Worm (Caenorhabditis elegans) whole organism, L1 larva: ENCODE measurements around the gene B0198.2.

ENCODE experiments used
- C04F5.9 ChIP-seq: sonication (generic microtip); optimal IDR thresholded peaks from 2 replicates; lab custom pipeline; 2016; ENCODE audit warnings: missing genetic modification characterization, missing compliant biosample characterization
- F16B12.6 ChIP-seq: fragments of 150-350 bp; optimal IDR thresholded peaks from 2 replicates; lab custom pipeline; 2014; ENCODE audit warnings: missing biosample characterization, missing genetic modification characterization
- aha-1 ChIP-seq: fragments of 150-350 bp; optimal IDR thresholded peaks from 2 replicates; lab custom pipeline; 2014; ENCODE audit warnings: missing biosample characterization, missing genetic modification characterization
- alr-1 ChIP-seq: fragments of 200-800 bp; sonication (Bioruptor generic); optimal IDR thresholded peaks from 2 replicates; lab custom pipeline; 2018; ENCODE audit warnings: borderline replicate concordance, mild to moderate bottlenecking, missing genetic modification characterization, missing compliant biosample characterization
- ama-1 ChIP-seq: fragments of 150-350 bp; optimal IDR thresholded peaks from 2 replicates; lab custom pipeline; 2014
- blmp-1 ChIP-seq: fragments of 150-350 bp; optimal IDR thresholded peaks from 2 replicates; lab custom pipeline; 2014; ENCODE audit warnings: missing biosample characterization, missing genetic modification characterization
- ceh-63 ChIP-seq: fragments of 200-800 bp; sonication (Bioruptor generic); optimal IDR thresholded peaks from 2 replicates; lab custom pipeline; 2018; ENCODE audit warnings: mild to moderate bottlenecking, missing genetic modification characterization, missing compliant biosample characterization
- ceh-8 ChIP-seq: fragments of 200-800 bp; sonication (Bioruptor generic); optimal IDR thresholded peaks from 2 replicates; lab custom pipeline; 2018; ENCODE audit warnings: mild to moderate bottlenecking, missing genetic modification characterization, moderate library complexity, missing compliant biosample characterization
- ceh-82 ChIP-seq, 3 experiments: fragments of 150-350 bp in 1 of 3; sonication (generic microtip) in 2 of 3; optimal IDR thresholded peaks; 2 replicates each; lab custom pipeline; 2014 to 2017; ENCODE audit warnings: missing biosample characterization in 3 of 3, missing genetic modification characterization in 3 of 3
- ces-1 ChIP-seq: fragments of 150-350 bp; optimal IDR thresholded peaks from 2 replicates; lab custom pipeline; 2014; ENCODE audit warnings: missing biosample characterization, missing genetic modification reagents, missing genetic modification characterization
- dsc-1 ChIP-seq: sonication (generic microtip); optimal IDR thresholded peaks from 2 replicates; lab custom pipeline; 2016; ENCODE audit warnings: mild to moderate bottlenecking, missing genetic modification characterization, missing compliant biosample characterization
- efl-1 ChIP-seq, 4 experiments: fragments of 150-350 bp; optimal IDR thresholded peaks in 3 of 4; peaks in 1 of 4; 1 replicate in 1 of 4; 2 replicates in 3 of 4; lab custom pipeline; 2014; ENCODE audit warnings: missing biosample characterization in 2 of 4, missing genetic modification characterization in 2 of 4, missing genetic modification reagents in 2 of 4
- egl-13 ChIP-seq: sonication (generic microtip); optimal IDR thresholded peaks from 2 replicates; lab custom pipeline; 2016; ENCODE audit warnings: missing genotype, missing genetic modification reagents, missing genetic modification characterization, missing compliant biosample characterization
- fkh-10 ChIP-seq: sonication (generic microtip); optimal IDR thresholded peaks from 2 replicates; lab custom pipeline; 2017; ENCODE audit warnings: missing biosample characterization, missing genetic modification reagents, missing genetic modification characterization
- fkh-4 ChIP-seq: sonication (generic microtip); optimal IDR thresholded peaks from 2 replicates; lab custom pipeline; 2016; ENCODE audit warnings: missing compliant biosample characterization, missing genetic modification characterization, borderline replicate concordance
- fkh-8 ChIP-seq: sonication (generic microtip); optimal IDR thresholded peaks from 2 replicates; lab custom pipeline; 2016; ENCODE audit warnings: mild to moderate bottlenecking, missing genetic modification characterization, missing compliant biosample characterization
- fos-1 ChIP-seq: fragments of 150-350 bp; optimal IDR thresholded peaks from 2 replicates; lab custom pipeline; 2014; ENCODE audit warnings: missing biosample characterization, missing genetic modification characterization
- hlh-4 ChIP-seq: sonication (generic microtip); optimal IDR thresholded peaks from 2 replicates; lab custom pipeline; 2016; ENCODE audit warnings: mild to moderate bottlenecking, missing genetic modification characterization, missing compliant biosample characterization
- hpl-2 ChIP-seq: fragments of 150-350 bp; optimal IDR thresholded peaks from 2 replicates; lab custom pipeline; 2014; ENCODE audit warnings: missing biosample characterization, missing genetic modification reagents, missing genetic modification characterization
- irx-1 ChIP-seq: sonication (generic microtip); optimal IDR thresholded peaks from 2 replicates; lab custom pipeline; 2016; ENCODE audit warnings: missing genetic modification characterization, missing compliant biosample characterization
- isw-1 ChIP-seq: fragments of 200-800 bp; sonication (Bioruptor generic); IDR thresholded peaks from 2 replicates; pipeline ENCODE4 v1.3.6; 2022; ENCODE audit warnings: missing genetic modification characterization, missing compliant biosample characterization
- jun-1 ChIP-seq: fragments of 150-350 bp; optimal IDR thresholded peaks from 2 replicates; lab custom pipeline; 2014; ENCODE audit warnings: missing biosample characterization, missing genetic modification reagents, missing genetic modification characterization
- lin-14 ChIP-seq: fragments of 200-800 bp; sonication (Bioruptor generic); optimal IDR thresholded peaks from 2 replicates; lab custom pipeline; 2018; ENCODE audit warnings: mild to moderate bottlenecking, missing genetic modification characterization, moderate library complexity, missing compliant biosample characterization
- lin-15B ChIP-seq: fragments of 150-350 bp; sonication (generic microtip); optimal IDR thresholded peaks from 3 replicates; lab custom pipeline; 2014; ENCODE audit warnings: missing biosample characterization, missing genetic modification characterization
- lir-3 ChIP-seq: sonication (generic microtip); optimal IDR thresholded peaks from 2 replicates; lab custom pipeline; 2016; ENCODE audit warnings: mild to moderate bottlenecking, missing genetic modification characterization, moderate library complexity, missing compliant biosample characterization; ENCODE audit not compliant: poor library complexity
- lsy-2 ChIP-seq, 2 experiments: fragments of 150-350 bp; optimal IDR thresholded peaks; 2 replicates each; lab custom pipeline; 2014; ENCODE audit warnings: missing biosample characterization in 2 of 2, missing genetic modification characterization in 2 of 2
- nhr-11 ChIP-seq: fragments of 150-350 bp; optimal IDR thresholded peaks from 2 replicates; lab custom pipeline; 2014; ENCODE audit warnings: missing biosample characterization, missing genetic modification characterization
- nhr-237 ChIP-seq: fragments of 150-350 bp; optimal IDR thresholded peaks from 2 replicates; lab custom pipeline; 2014; ENCODE audit warnings: missing biosample characterization, missing genetic modification characterization
- nhr-47 ChIP-seq: sonication (generic microtip); optimal IDR thresholded peaks from 2 replicates; lab custom pipeline; 2016; ENCODE audit warnings: mild to moderate bottlenecking, missing genetic modification characterization, moderate library complexity, missing compliant biosample characterization
- nhr-71 ChIP-seq: sonication (generic microtip); optimal IDR thresholded peaks from 2 replicates; lab custom pipeline; 2016; ENCODE audit warnings: mild to moderate bottlenecking, missing genetic modification characterization, moderate library complexity, missing compliant biosample characterization
- nhr-76 ChIP-seq: sonication (generic microtip); optimal IDR thresholded peaks from 2 replicates; lab custom pipeline; 2017; ENCODE audit warnings: missing biosample characterization, missing genetic modification characterization
- nhr-77 ChIP-seq: fragments of 150-350 bp; optimal IDR thresholded peaks from 2 replicates; lab custom pipeline; 2014; ENCODE audit warnings: missing biosample characterization, missing genetic modification characterization
- nhr-90 ChIP-seq: sonication (generic microtip); optimal IDR thresholded peaks from 2 replicates; lab custom pipeline; 2016; ENCODE audit warnings: mild to moderate bottlenecking, missing genetic modification characterization, missing compliant biosample characterization; ENCODE audit not compliant: poor library complexity
- rnt-1 ChIP-seq: sonication (generic microtip); optimal IDR thresholded peaks from 2 replicates; lab custom pipeline; 2016; ENCODE audit warnings: mild to moderate bottlenecking, missing genetic modification characterization, moderate library complexity, missing compliant biosample characterization
- skn-1 ChIP-seq: fragments of 150-350 bp; optimal IDR thresholded peaks from 2 replicates; lab custom pipeline; 2014; ENCODE audit warnings: missing biosample characterization, missing genetic modification characterization
- snpc-4 ChIP-seq: fragments of 150-350 bp; optimal IDR thresholded peaks from 2 replicates; lab custom pipeline; 2014; ENCODE audit warnings: missing biosample characterization, missing genetic modification characterization
- snu-23 ChIP-seq: sonication (generic microtip); optimal IDR thresholded peaks from 2 replicates; lab custom pipeline; 2016; ENCODE audit warnings: missing genetic modification characterization, missing compliant biosample characterization
- sox-4 ChIP-seq: sonication (generic microtip); optimal IDR thresholded peaks from 2 replicates; lab custom pipeline; 2016; ENCODE audit warnings: missing genetic modification characterization, missing compliant biosample characterization
- swsn-7 ChIP-seq: sonication (generic microtip); optimal IDR thresholded peaks from 2 replicates; lab custom pipeline; 2016; ENCODE audit warnings: missing genetic modification characterization, missing compliant biosample characterization
- unc-30 ChIP-seq: sonication (generic microtip); optimal IDR thresholded peaks from 2 replicates; lab custom pipeline; 2017; ENCODE audit warnings: missing biosample characterization, missing genetic modification characterization
- zip-4 ChIP-seq: fragments of 200-800 bp; sonication (Bioruptor generic); optimal IDR thresholded peaks from 2 replicates; lab custom pipeline; 2018; ENCODE audit warnings: mild to moderate bottlenecking, missing genetic modification characterization, moderate library complexity, missing compliant biosample characterization
- ztf-11 ChIP-seq, 2 experiments: sonication (generic microtip); optimal IDR thresholded peaks; 2 replicates each; lab custom pipeline; 2016 to 2017; ENCODE audit warnings: missing genetic modification characterization in 2 of 2, missing biosample characterization in 1 of 2, missing compliant biosample characterization in 1 of 2
- ztf-4 ChIP-seq: fragments of 150-350 bp; optimal IDR thresholded peaks from 2 replicates; lab custom pipeline; 2014; ENCODE audit warnings: missing biosample characterization, missing genetic modification characterization

B0198.2 gene

ce11 chrX:12021446-12021845 is 4.1 kb upstream of the B0198.2 start:
- peak in 1 of 2 experiments; percentile 3 for TF ChIP-seq lsy-2 (tag; optimal IDR thresholded peaks at IDR 0.05; lab: Kevin White, UChicago)
- no peak for TF ChIP-seq swsn-7 (tag; lab: Kevin White, UChicago)
- no peak for TF ChIP-seq irx-1 (tag; lab: Kevin White, UChicago)
- no peak for TF ChIP-seq efl-1 (optimal IDR thresholded peaks at IDR 0.05; lab: Kevin White, UChicago)
- peak in 1 of 2 experiments; percentile 76 for TF ChIP-seq efl-1 (GFP tag; optimal IDR thresholded peaks at IDR 0.05 in 1 of 2; lab: Kevin White, UChicago)
- TF ChIP-seq fkh-10 (GFP tag; lab: Kevin White, UChicago) = peak; percentile 67
- TF ChIP-seq lin-14 (GFP tag; lab: Kevin White, UChicago) = peak; percentile 58
- TF ChIP-seq, all 84 proteins: peak for 4

ce11 chrX:12022496-12022895 is 3.0 kb upstream of the B0198.2 start:
- TF ChIP-seq nhr-47 (peak; percentile 30), hlh-4 (tag; lab: Kevin White, UChicago) (peak; percentile 100), hpl-2 (GFP tag; lab: Kevin White, UChicago) (no peak), nhr-71 (peak; percentile 43)

- no peak for TF ChIP-seq nhr-77
- TF ChIP-seq alr-1 = no peak
- no peak for TF ChIP-seq fkh-10 (GFP tag; lab: Kevin White, UChicago)
- TF ChIP-seq zip-4 (GFP tag; lab: Kevin White, UChicago) = no peak
- TF ChIP-seq nhr-11 (tag; lab: Kevin White, UChicago) = no peak
- TF ChIP-seq egl-13 (tag; lab: Kevin White, UChicago) = no peak
Measured at ce11 chrX:12033937-12034336, 8.4 kb downstream of the B0198.2 start, which contains the start of gene tsp-20. Gene tsp-20, minus strand, starts transcription at chrX:12034037.

ce11 chrX:12034661-12035060 is 9.1 kb downstream of the B0198.2 start:
- TF ChIP-seq nhr-90 (tag; lab: Kevin White, UChicago) (no peak), blmp-1 (no peak), nhr-71 (peak; percentile 52), ceh-8 (GFP tag; lab: Kevin White, UChicago) (peak; percentile 73), ces-1 (GFP tag; lab: Kevin White, UChicago) (no peak), rnt-1 (no peak), ztf-4 (no peak), fkh-8 (tag; lab: Kevin White, UChicago) (peak; percentile 76), lsy-2 (tag; optimal IDR thresholded peaks at IDR 0.05; lab: Kevin White, UChicago) (no peak), nhr-76 (tag; lab: Kevin White, UChicago) (no peak), skn-1 (tag; lab: Kevin White, UChicago) (no peak), aha-1 (tag; lab: Kevin White, UChicago) (no peak), alr-1 (no peak), jun-1 (no peak), ama-1 (lab: Kevin White, UChicago) (no peak), nhr-77 (no peak), ceh-82 (tag; optimal IDR thresholded peaks at IDR 0.05; lab: Kevin White, UChicago) (no peak), unc-30 (no peak), lin-14 (GFP tag; lab: Kevin White, UChicago) (peak; percentile 40), isw-1 (GFP tag; lab: Robert Waterston, UW) (no peak), nhr-237 (tag; lab: Kevin White, UChicago) (no peak), nhr-47 (peak; percentile 34), lir-3 (tag; lab: Kevin White, UChicago) (no peak), snu-23 (no peak), F16B12.6 (tag; lab: Kevin White, UChicago) (no peak), snpc-4 (no peak), ztf-11 (tag; optimal IDR thresholded peaks at IDR 0.05; lab: Kevin White, UChicago) (peak in 1 of 2 experiments; percentile 1), efl-1 (optimal IDR thresholded peaks at IDR 0.05; lab: Kevin White, UChicago) (no peak), efl-1 (GFP tag; optimal IDR thresholded peaks at IDR 0.05 in 1 of 2; lab: Kevin White, UChicago) (no peak), ceh-63 (GFP tag; lab: Kevin White, UChicago) (no peak), dsc-1 (peak; percentile 88), swsn-7 (tag; lab: Kevin White, UChicago) (no peak), sox-4 (tag; lab: Kevin White, UChicago) (peak; percentile 22), fkh-4 (peak; percentile 7), hlh-4 (tag; lab: Kevin White, UChicago) (no peak), egl-13 (tag; lab: Kevin White, UChicago) (no peak), C04F5.9 (no peak), lin-15B (tag; lab: Kevin White, UChicago) (no peak), fos-1 (no peak), nhr-11 (tag; lab: Kevin White, UChicago) (no peak)
